Worm (Caenorhabditis elegans): ENCODE data around the gene him-5.

ce11 chrV:14090309-14090967 is at the start of gene him-5, which contains the start of gene D1086.5:
- TF ChIP-seq nhr-12 (tag; optimal IDR thresholded peaks at IDR 0.05) (no peak), ZK546.5 (tag; optimal IDR thresholded peaks at IDR 0.05) (no peak), tbx-2 (tag; optimal IDR thresholded peaks at IDR 0.05) (no peak), nhr-11 (tag; optimal IDR thresholded peaks at IDR 0.05) (no peak), nhr-76 (tag; optimal IDR thresholded peaks at IDR 0.05) (no peak), ceh-82 (tag; optimal IDR thresholded peaks at IDR 0.05) (no peak)
